Worm (Caenorhabditis elegans) whole organism, L2 larva: ENCODE data around the gene ptr-16.

Experiments used
- C34F6.9 ChIP-seq: fragments of 150-350 bp; optimal IDR thresholded peaks from 2 replicates; lab custom pipeline; 2014; ENCODE audit warnings: missing biosample characterization, missing genetic modification characterization
- F13H6.1 ChIP-seq: sonication (generic microtip); optimal IDR thresholded peaks from 2 replicates; lab custom pipeline; 2016; ENCODE audit warnings: missing genetic modification characterization, missing compliant biosample characterization
- R02D3.7 ChIP-seq: fragments of 150-350 bp; optimal IDR thresholded peaks from 2 replicates; lab custom pipeline; 2014; ENCODE audit warnings: missing biosample characterization, missing genetic modification characterization
- Y55F3AM.14 ChIP-seq: fragments of 200-800 bp; sonication (Bioruptor generic); optimal IDR thresholded peaks from 2 replicates; lab custom pipeline; 2018; ENCODE audit warnings: mild to moderate bottlenecking, missing genetic modification characterization, missing compliant biosample characterization
- ZK546.5 ChIP-seq: sonication (generic microtip); optimal IDR thresholded peaks from 2 replicates; lab custom pipeline; 2017; ENCODE audit warnings: missing biosample characterization, missing genetic modification characterization
- alr-1 ChIP-seq: fragments of 150-350 bp; optimal IDR thresholded peaks from 2 replicates; lab custom pipeline; 2014; ENCODE audit warnings: missing biosample characterization, missing genetic modification characterization
- aly-2 ChIP-seq: fragments of 150-350 bp; optimal IDR thresholded peaks from 2 replicates; lab custom pipeline; 2014; ENCODE audit warnings: missing biosample characterization, missing genetic modification characterization
- ama-1 ChIP-seq: fragments of 150-350 bp; optimal IDR thresholded peaks from 2 replicates; lab custom pipeline; 2018; ENCODE audit warnings: inconsistent platforms
- blmp-1 ChIP-seq: sonication (generic microtip); optimal IDR thresholded peaks from 2 replicates; lab custom pipeline; 2017; ENCODE audit warnings: missing genetic modification characterization, mild to moderate bottlenecking, missing compliant biosample characterization, antibody characterized with exemption, moderate library complexity; ENCODE audit not compliant: insufficient read depth
- ceh-16 ChIP-seq: fragments of 150-350 bp; optimal IDR thresholded peaks from 2 replicates; lab custom pipeline; 2014; ENCODE audit warnings: missing biosample characterization, missing genetic modification characterization
- ceh-82 ChIP-seq: fragments of 150-350 bp; optimal IDR thresholded peaks from 2 replicates; lab custom pipeline; 2014; ENCODE audit warnings: missing biosample characterization, missing genetic modification characterization
- dmd-4 ChIP-seq: sonication (generic microtip); optimal IDR thresholded peaks from 2 replicates; lab custom pipeline; 2017; ENCODE audit warnings: missing biosample characterization, missing genetic modification characterization
- egl-27 ChIP-seq: sonication (generic microtip); optimal IDR thresholded peaks from 3 replicates; lab custom pipeline; 2017; ENCODE audit warnings: missing biosample characterization, missing genetic modification reagents, missing genetic modification characterization
- elt-3 ChIP-seq: sonication (generic microtip); optimal IDR thresholded peaks from 2 replicates; lab custom pipeline; 2017; ENCODE audit warnings: missing biosample characterization, missing genetic modification characterization
- fos-1 ChIP-seq: fragments of 150-350 bp; optimal IDR thresholded peaks from 2 replicates; lab custom pipeline; 2014; ENCODE audit warnings: missing biosample characterization, missing genetic modification characterization
- gmeb-1 ChIP-seq: fragments of 150-350 bp; optimal IDR thresholded peaks from 2 replicates; lab custom pipeline; 2014; ENCODE audit warnings: missing biosample characterization, missing genetic modification characterization
- lin-11 ChIP-seq: fragments of 150-350 bp; sonication (generic microtip); optimal IDR thresholded peaks from 2 replicates; lab custom pipeline; 2014; ENCODE audit warnings: missing biosample characterization, missing genetic modification characterization, inconsistent platforms, mixed read lengths
- lin-13 ChIP-seq: fragments of 150-350 bp; optimal IDR thresholded peaks from 2 replicates; lab custom pipeline; 2014; ENCODE audit warnings: missing biosample characterization, missing genetic modification reagents, missing genetic modification characterization
- lin-39 ChIP-seq: fragments of 150-350 bp; optimal IDR thresholded peaks from 2 replicates; lab custom pipeline; 2014; ENCODE audit warnings: missing biosample characterization, missing genetic modification reagents, missing genetic modification characterization
- lsy-2 ChIP-seq, 2 experiments: fragments of 150-350 bp in 1 of 2; sonication (generic microtip) in 1 of 2; optimal IDR thresholded peaks; 2 replicates each; lab custom pipeline; 2014 to 2017; ENCODE audit warnings: missing biosample characterization in 2 of 2, missing genetic modification characterization in 2 of 2
- mab-5 ChIP-seq: fragments of 150-350 bp; optimal IDR thresholded peaks from 2 replicates; lab custom pipeline; 2014; ENCODE audit warnings: missing biosample characterization, missing genetic modification characterization
- mdl-1 ChIP-seq, 2 experiments: fragments of 150-350 bp in 1 of 2; sonication (generic microtip) in 1 of 2; optimal IDR thresholded peaks; 2 replicates each; lab custom pipeline; 2017; ENCODE audit warnings: missing biosample characterization in 2 of 2, missing genetic modification characterization in 2 of 2
- nhr-10 ChIP-seq: sonication (generic microtip); optimal IDR thresholded peaks from 2 replicates; lab custom pipeline; 2017; ENCODE audit warnings: missing biosample characterization, missing genetic modification characterization
- nhr-11 ChIP-seq: fragments of 150-350 bp; optimal IDR thresholded peaks from 2 replicates; lab custom pipeline; 2014; ENCODE audit warnings: missing biosample characterization, missing genetic modification characterization
- nhr-12 ChIP-seq: fragments of 150-350 bp; optimal IDR thresholded peaks from 2 replicates; lab custom pipeline; 2014; ENCODE audit warnings: missing biosample characterization, missing genetic modification characterization
- nhr-129 ChIP-seq: fragments of 150-350 bp; optimal IDR thresholded peaks from 2 replicates; lab custom pipeline; 2014; ENCODE audit warnings: missing biosample characterization, missing genetic modification characterization
- nhr-23 ChIP-seq: fragments of 150-350 bp; optimal IDR thresholded peaks from 2 replicates; lab custom pipeline; 2014; ENCODE audit warnings: missing biosample characterization, missing genetic modification reagents, missing genetic modification characterization
- nhr-237 ChIP-seq: fragments of 150-350 bp; optimal IDR thresholded peaks from 2 replicates; lab custom pipeline; 2014; ENCODE audit warnings: missing biosample characterization, missing genetic modification characterization
- nhr-6 ChIP-seq: fragments of 150-350 bp; optimal IDR thresholded peaks from 2 replicates; lab custom pipeline; 2014; ENCODE audit warnings: missing biosample characterization, missing genetic modification characterization
- nhr-77 ChIP-seq: fragments of 150-350 bp; optimal IDR thresholded peaks from 2 replicates; lab custom pipeline; 2014; ENCODE audit warnings: missing biosample characterization, missing genetic modification characterization
- peb-1 ChIP-seq: fragments of 150-350 bp; optimal IDR thresholded peaks from 2 replicates; lab custom pipeline; 2014; ENCODE audit warnings: missing biosample characterization, missing genetic modification characterization
- sem-4 ChIP-seq: fragments of 150-350 bp; optimal IDR thresholded peaks from 2 replicates; lab custom pipeline; 2014; ENCODE audit warnings: missing biosample characterization, missing genetic modification reagents, missing genetic modification characterization
- skn-1 ChIP-seq: sonication (generic microtip); optimal IDR thresholded peaks from 2 replicates; lab custom pipeline; 2017; ENCODE audit warnings: missing biosample characterization, missing genetic modification characterization
- sma-3 ChIP-seq: sonication (generic microtip); optimal IDR thresholded peaks from 2 replicates; lab custom pipeline; 2016; ENCODE audit warnings: missing genetic modification reagents, missing genetic modification characterization, missing compliant biosample characterization
- sma-9 ChIP-seq, 2 experiments: fragments of 150-350 bp in 1 of 2; sonication (generic microtip) in 1 of 2; optimal IDR thresholded peaks; 2 replicates each; lab custom pipeline; 2014 to 2016; ENCODE audit warnings: missing genetic modification characterization in 2 of 2, mild to moderate bottlenecking in 1 of 2, missing biosample characterization in 1 of 2, missing compliant biosample characterization in 1 of 2, missing genetic modification reagents in 1 of 2, moderate library complexity in 1 of 2
- snpc-4 ChIP-seq: fragments of 150-350 bp; optimal IDR thresholded peaks from 2 replicates; lab custom pipeline; 2014; ENCODE audit warnings: missing biosample characterization, missing genetic modification characterization
- unc-39 ChIP-seq: fragments of 150-350 bp; optimal IDR thresholded peaks from 2 replicates; lab custom pipeline; 2014; ENCODE audit warnings: missing biosample characterization, missing genetic modification characterization
- zag-1 ChIP-seq: fragments of 150-350 bp; optimal IDR thresholded peaks from 2 replicates; lab custom pipeline; 2014; ENCODE audit warnings: missing biosample characterization, missing genetic modification characterization
- ztf-1 ChIP-seq: fragments of 200-800 bp; sonication (Bioruptor generic); conservative IDR thresholded peaks from 2 replicates; pipeline ENCODE4 v1.3.6; 2022; ENCODE audit warnings: missing genetic modification characterization, missing compliant biosample characterization
- ztf-11 ChIP-seq: sonication (generic microtip); optimal IDR thresholded peaks from 2 replicates; lab custom pipeline; 2017; ENCODE audit warnings: missing biosample characterization, missing genetic modification characterization
- ztf-4 ChIP-seq: fragments of 150-350 bp; optimal IDR thresholded peaks from 2 replicates; lab custom pipeline; 2014; ENCODE audit warnings: missing biosample characterization, missing genetic modification characterization

Gene ptr-16

DNA sequence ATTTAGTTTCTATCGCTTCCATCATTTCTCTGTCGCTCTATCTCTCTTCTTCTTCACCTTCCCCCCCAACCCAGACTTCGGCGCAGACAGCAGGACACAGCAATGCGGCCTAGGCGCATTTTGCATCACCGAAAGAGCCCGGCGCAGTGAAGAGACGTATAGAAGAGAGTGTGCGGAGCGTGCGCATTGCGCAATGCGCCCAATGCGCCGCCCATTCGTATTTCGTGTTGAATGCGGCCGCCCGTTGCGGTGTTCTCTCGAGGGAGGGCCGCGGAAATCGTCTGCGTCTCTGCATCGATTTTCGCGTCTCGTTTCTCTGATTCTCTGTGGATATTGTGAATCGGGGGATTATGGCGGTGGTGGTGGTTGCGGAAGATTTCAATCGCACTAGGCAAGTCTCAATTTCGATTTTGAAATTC, 14.2 kb upstream of the ptr-16 start (continued):
- peak; percentile 45 for TF ChIP-seq blmp-1 (tag; lab: Kevin White, UChicago)
- peak; percentile 84 for TF ChIP-seq unc-39 (tag; lab: Kevin White, UChicago)
- TF ChIP-seq nhr-6 (tag; lab: Kevin White, UChicago), result peak; percentile 94
- TF ChIP-seq lin-39 (tag; lab: Kevin White, UChicago), result no peak
- TF ChIP-seq sem-4 (tag; lab: Kevin White, UChicago), result peak; percentile 96
- TF ChIP-seq ztf-1, result peak; percentile 92; the same call in 1 of the 2 replicates
- peak; percentile 98 for TF ChIP-seq ztf-4 (tag; lab: Kevin White, UChicago)
- TF ChIP-seq lin-13 (GFP tag; lab: Kevin White, UChicago), result peak; percentile 97
- TF ChIP-seq nhr-23 (tag; lab: Kevin White, UChicago), result no peak
- peak; percentile 66 for TF ChIP-seq ZK546.5 (tag; lab: Kevin White, UChicago)

DNA sequence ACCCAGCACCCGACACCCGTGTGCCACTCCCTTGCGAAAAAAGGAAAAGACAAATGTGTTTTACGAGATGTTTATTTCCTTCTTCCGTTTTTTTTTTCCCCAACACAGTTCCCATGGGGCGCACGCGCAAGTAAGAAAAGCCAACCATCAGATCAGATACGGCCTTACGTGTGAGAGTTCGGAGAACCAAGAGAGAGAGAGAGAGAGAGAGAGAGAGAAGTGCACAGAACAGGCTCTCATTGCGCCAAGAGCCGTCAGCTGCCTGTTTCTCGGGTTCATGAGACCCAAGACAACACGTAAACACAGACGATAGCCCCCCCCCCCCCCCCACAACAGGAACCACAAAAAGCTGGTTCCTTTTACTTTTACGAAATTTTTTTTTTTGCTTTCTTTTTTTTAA, 13.7 kb upstream of the ptr-16 start:
- TF ChIP-seq peb-1 (tag; lab: Kevin White, UChicago), result no peak
- TF ChIP-seq R02D3.7 (tag; lab: Kevin White, UChicago), result no peak
- no peak for TF ChIP-seq mab-5
- no peak for TF ChIP-seq lsy-2 (tag; optimal IDR thresholded peaks at IDR 0.05; lab: Kevin White, UChicago)
- no peak for TF ChIP-seq dmd-4 (tag; lab: Kevin White, UChicago)
- no peak for TF ChIP-seq elt-3 (tag; lab: Kevin White, UChicago)
- no peak for TF ChIP-seq sem-4 (tag; lab: Kevin White, UChicago)
- no peak for TF ChIP-seq nhr-77 (tag; lab: Kevin White, UChicago)
- TF ChIP-seq nhr-10 (tag; lab: Kevin White, UChicago), result no peak
- TF ChIP-seq mdl-1 (tag; optimal IDR thresholded peaks at IDR 0.05; lab: Kevin White, UChicago), result no peak
- TF ChIP-seq snpc-4 (tag; lab: Kevin White, UChicago), result no peak
- no peak for TF ChIP-seq ztf-1
- TF ChIP-seq nhr-12 (tag; lab: Kevin White, UChicago), result no peak
- no peak for TF ChIP-seq alr-1 (tag; lab: Kevin White, UChicago)
- no peak for TF ChIP-seq ceh-82 (tag; lab: Kevin White, UChicago)
- no peak for TF ChIP-seq gmeb-1 (tag; lab: Kevin White, UChicago)
- TF ChIP-seq F13H6.1, result no peak
- TF ChIP-seq ceh-16 (tag; lab: Kevin White, UChicago), result no peak

DNA sequence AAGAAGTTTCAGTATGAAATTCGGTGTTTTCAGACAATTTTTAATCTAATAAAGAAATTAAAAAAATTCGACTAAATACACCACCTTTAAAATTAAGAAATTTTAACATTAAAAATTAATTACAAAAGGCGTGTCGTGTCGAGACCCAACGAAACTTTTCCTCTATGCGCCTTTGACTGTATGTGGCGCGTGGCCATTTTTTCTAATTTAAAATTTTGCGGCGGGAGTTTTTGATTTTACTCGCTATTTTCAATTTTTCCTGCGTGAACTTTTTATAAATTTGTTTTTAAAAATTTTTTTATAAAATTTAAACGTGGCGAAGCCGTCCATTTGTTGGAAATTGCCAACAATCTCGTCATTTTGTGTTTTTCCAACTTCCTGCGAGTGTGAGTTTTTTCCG, 12.8 kb upstream of the ptr-16 start:
- no peak for TF ChIP-seq ama-1 (lab: Kevin White, UChicago)
- TF ChIP-seq mab-5, result no peak
- no peak for TF ChIP-seq ztf-4 (tag; lab: Kevin White, UChicago)
- no peak for TF ChIP-seq sma-3 (GFP tag; lab: Kevin White, UChicago)

DNA sequence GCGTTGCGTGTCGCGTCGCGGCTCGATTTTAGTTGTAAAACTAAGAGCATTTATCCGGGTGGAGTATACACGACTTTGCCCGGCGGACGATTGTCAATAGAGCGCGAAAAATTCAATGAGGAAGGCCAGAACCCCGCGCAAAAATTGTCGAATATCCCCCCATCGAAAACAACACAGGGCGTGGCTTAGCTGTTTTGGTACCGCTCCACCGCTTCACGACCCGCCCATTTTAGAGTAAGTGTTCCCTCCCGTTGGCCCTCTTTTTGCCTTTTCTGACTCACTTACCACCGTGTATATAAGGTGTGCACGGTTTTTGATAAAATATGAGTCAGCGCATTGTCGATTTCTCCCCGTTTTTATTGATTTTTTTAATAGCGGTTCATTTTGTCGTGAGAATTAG, 12.1 kb upstream of the ptr-16 start:
- TF ChIP-seq F13H6.1, result no peak

DNA sequence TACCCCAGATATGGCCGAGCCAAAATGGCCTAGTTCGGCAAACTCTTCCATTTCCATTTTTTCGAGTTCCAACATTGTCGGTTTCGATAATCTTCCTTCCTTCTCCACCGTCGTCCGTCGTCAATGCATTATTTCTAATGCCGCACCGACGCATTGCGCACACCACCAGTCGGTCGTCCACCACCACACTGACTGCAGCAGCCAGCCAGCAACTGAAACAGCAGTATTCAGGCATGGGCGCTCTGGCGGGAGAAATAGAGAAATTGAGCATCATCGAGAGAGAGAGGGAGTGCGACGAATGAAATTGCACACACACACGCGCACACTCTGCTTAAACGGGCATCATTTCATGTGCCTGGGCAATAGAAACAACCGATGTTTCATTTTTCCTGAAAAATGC, 11.6 kb upstream of the ptr-16 start:
- TF ChIP-seq lin-13 (GFP tag; lab: Kevin White, UChicago) (peak; percentile 45), zag-1 (tag; lab: Kevin White, UChicago) (peak; percentile 24), sma-3 (GFP tag; lab: Kevin White, UChicago) (no peak), snpc-4 (tag; lab: Kevin White, UChicago) (peak; percentile 43), nhr-129 (tag; lab: Kevin White, UChicago) (peak; percentile 71), ztf-11 (tag; lab: Kevin White, UChicago) (no peak), nhr-23 (tag; lab: Kevin White, UChicago) (no peak), sma-9 (GFP tag; optimal IDR thresholded peaks at IDR 0.05; lab: Kevin White, UChicago) (peak; percentile 12), sma-9 (tag; optimal IDR thresholded peaks at IDR 0.05; lab: Kevin White, UChicago) (no peak), nhr-77 (tag; lab: Kevin White, UChicago) (no peak), F13H6.1 (peak; percentile 41), fos-1 (peak; percentile 43), egl-27 (tag; lab: Kevin White, UChicago) (peak; percentile 50), mab-5 (no peak), sem-4 (tag; lab: Kevin White, UChicago) (no peak), ama-1 (lab: Kevin White, UChicago) (no peak), ZK546.5 (tag; lab: Kevin White, UChicago) (no peak), alr-1 (tag; lab: Kevin White, UChicago) (peak; percentile 93), nhr-11 (tag; lab: Kevin White, UChicago) (peak; percentile 60), lsy-2 (tag; optimal IDR thresholded peaks at IDR 0.05; lab: Kevin White, UChicago) (peak; percentile 10 to 42), C34F6.9 (tag; lab: Kevin White, UChicago) (peak; percentile 59), nhr-6 (tag; lab: Kevin White, UChicago) (no peak), nhr-12 (tag; lab: Kevin White, UChicago) (no peak), Y55F3AM.14 (GFP tag; lab: Kevin White, UChicago) (peak; percentile 76), elt-3 (tag; lab: Kevin White, UChicago) (no peak), blmp-1 (tag; lab: Kevin White, UChicago) (no peak), ceh-16 (tag; lab: Kevin White, UChicago) (no peak), ztf-4 (tag; lab: Kevin White, UChicago) (peak; percentile 52), nhr-237 (tag; lab: Kevin White, UChicago) (no peak), dmd-4 (tag; lab: Kevin White, UChicago) (no peak), lin-11 (tag; lab: Kevin White, UChicago) (peak; percentile 42), nhr-10 (tag; lab: Kevin White, UChicago) (no peak), skn-1 (no peak), ceh-82 (tag; lab: Kevin White, UChicago) (no peak), lin-39 (tag; lab: Kevin White, UChicago) (no peak), peb-1 (tag; lab: Kevin White, UChicago) (no peak), aly-2 (no peak), mdl-1 (tag; optimal IDR thresholded peaks at IDR 0.05; lab: Kevin White, UChicago) (peak; percentile 11 to 64)
